Worm (Caenorhabditis elegans) whole organism, L2 larva: ENCODE results near the gene ubh-3.
A peak's percentile ranks its signal among the peaks of the same experiment; 100 is the strongest.

Experiments used
- C34F6.9 ChIP-seq: fragments of 150-350 bp; optimal IDR thresholded peaks from 2 replicates; lab custom pipeline; 2014; ENCODE audit warnings: missing biosample characterization, missing genetic modification characterization
- R02D3.7 ChIP-seq: fragments of 150-350 bp; optimal IDR thresholded peaks from 2 replicates; lab custom pipeline; 2014; ENCODE audit warnings: missing biosample characterization, missing genetic modification characterization
- Y55F3AM.14 ChIP-seq: fragments of 200-800 bp; sonication (Bioruptor generic); optimal IDR thresholded peaks from 2 replicates; lab custom pipeline; 2018; ENCODE audit warnings: mild to moderate bottlenecking, missing genetic modification characterization, missing compliant biosample characterization
- blmp-1 ChIP-seq: sonication (generic microtip); optimal IDR thresholded peaks from 2 replicates; lab custom pipeline; 2017; ENCODE audit warnings: missing genetic modification characterization, mild to moderate bottlenecking, missing compliant biosample characterization, antibody characterized with exemption, moderate library complexity; ENCODE audit not compliant: insufficient read depth
- ceh-16 ChIP-seq: fragments of 150-350 bp; optimal IDR thresholded peaks from 2 replicates; lab custom pipeline; 2014; ENCODE audit warnings: missing biosample characterization, missing genetic modification characterization
- crh-2 ChIP-seq: sonication (generic microtip); optimal IDR thresholded peaks from 2 replicates; lab custom pipeline; 2017; ENCODE audit warnings: missing biosample characterization, missing genetic modification characterization
- elt-1 ChIP-seq: fragments of 150-350 bp; optimal IDR thresholded peaks from 2 replicates; lab custom pipeline; 2014; ENCODE audit warnings: missing biosample characterization, missing genetic modification characterization
- fos-1 ChIP-seq: fragments of 150-350 bp; optimal IDR thresholded peaks from 2 replicates; lab custom pipeline; 2014; ENCODE audit warnings: missing biosample characterization, missing genetic modification characterization
- gmeb-1 ChIP-seq: fragments of 150-350 bp; optimal IDR thresholded peaks from 2 replicates; lab custom pipeline; 2014; ENCODE audit warnings: missing biosample characterization, missing genetic modification characterization
- lin-13 ChIP-seq: fragments of 150-350 bp; optimal IDR thresholded peaks from 2 replicates; lab custom pipeline; 2014; ENCODE audit warnings: missing biosample characterization, missing genetic modification reagents, missing genetic modification characterization
- mab-5 ChIP-seq: fragments of 150-350 bp; optimal IDR thresholded peaks from 2 replicates; lab custom pipeline; 2014; ENCODE audit warnings: missing biosample characterization, missing genetic modification characterization
- mbf-1 ChIP-seq: sonication (generic microtip); optimal IDR thresholded peaks from 2 replicates; lab custom pipeline; 2017; ENCODE audit warnings: missing biosample characterization, missing genetic modification characterization
- nhr-10 ChIP-seq: sonication (generic microtip); optimal IDR thresholded peaks from 2 replicates; lab custom pipeline; 2017; ENCODE audit warnings: missing biosample characterization, missing genetic modification characterization
- nhr-11 ChIP-seq: fragments of 150-350 bp; optimal IDR thresholded peaks from 2 replicates; lab custom pipeline; 2014; ENCODE audit warnings: missing biosample characterization, missing genetic modification characterization
- nhr-12 ChIP-seq: fragments of 150-350 bp; optimal IDR thresholded peaks from 2 replicates; lab custom pipeline; 2014; ENCODE audit warnings: missing biosample characterization, missing genetic modification characterization
- nhr-129 ChIP-seq: fragments of 150-350 bp; optimal IDR thresholded peaks from 2 replicates; lab custom pipeline; 2014; ENCODE audit warnings: missing biosample characterization, missing genetic modification characterization
- nhr-21 ChIP-seq: fragments of 150-350 bp; optimal IDR thresholded peaks from 2 replicates; lab custom pipeline; 2014; ENCODE audit warnings: missing biosample characterization, missing genetic modification characterization
- nhr-23 ChIP-seq: fragments of 150-350 bp; optimal IDR thresholded peaks from 2 replicates; lab custom pipeline; 2014; ENCODE audit warnings: missing biosample characterization, missing genetic modification reagents, missing genetic modification characterization
- nhr-237 ChIP-seq: fragments of 150-350 bp; optimal IDR thresholded peaks from 2 replicates; lab custom pipeline; 2014; ENCODE audit warnings: missing biosample characterization, missing genetic modification characterization
- nhr-25 ChIP-seq: fragments of 150-350 bp; sonication (generic microtip); optimal IDR thresholded peaks from 3 replicates; lab custom pipeline; 2014; ENCODE audit warnings: missing biosample characterization, missing genetic modification characterization
- nhr-6 ChIP-seq: fragments of 150-350 bp; optimal IDR thresholded peaks from 2 replicates; lab custom pipeline; 2014; ENCODE audit warnings: missing biosample characterization, missing genetic modification characterization
- nhr-77 ChIP-seq: fragments of 150-350 bp; optimal IDR thresholded peaks from 2 replicates; lab custom pipeline; 2014; ENCODE audit warnings: missing biosample characterization, missing genetic modification characterization
- skn-1 ChIP-seq: sonication (generic microtip); optimal IDR thresholded peaks from 2 replicates; lab custom pipeline; 2017; ENCODE audit warnings: missing biosample characterization, missing genetic modification characterization
- sma-3 ChIP-seq: sonication (generic microtip); optimal IDR thresholded peaks from 2 replicates; lab custom pipeline; 2016; ENCODE audit warnings: missing genetic modification reagents, missing genetic modification characterization, missing compliant biosample characterization
- sma-9 ChIP-seq, 2 experiments: fragments of 150-350 bp in 1 of 2; sonication (generic microtip) in 1 of 2; optimal IDR thresholded peaks; 2 replicates each; lab custom pipeline; 2014 to 2016; ENCODE audit warnings: missing genetic modification characterization in 2 of 2, mild to moderate bottlenecking in 1 of 2, missing biosample characterization in 1 of 2, missing compliant biosample characterization in 1 of 2, missing genetic modification reagents in 1 of 2, moderate library complexity in 1 of 2
- snpc-4 ChIP-seq: fragments of 150-350 bp; optimal IDR thresholded peaks from 2 replicates; lab custom pipeline; 2014; ENCODE audit warnings: missing biosample characterization, missing genetic modification characterization
- unc-39 ChIP-seq: fragments of 150-350 bp; optimal IDR thresholded peaks from 2 replicates; lab custom pipeline; 2014; ENCODE audit warnings: missing biosample characterization, missing genetic modification characterization
- unc-55 ChIP-seq: fragments of 150-350 bp; sonication (generic microtip); optimal IDR thresholded peaks from 3 replicates; lab custom pipeline; 2014; ENCODE audit warnings: missing biosample characterization, missing genetic modification reagents, missing genetic modification characterization
- unc-62 ChIP-seq: fragments of 150-350 bp; optimal IDR thresholded peaks from 2 replicates; lab custom pipeline; 2014; ENCODE audit warnings: missing biosample characterization, missing genetic modification reagents, missing genetic modification characterization
- zag-1 ChIP-seq: fragments of 150-350 bp; optimal IDR thresholded peaks from 2 replicates; lab custom pipeline; 2014; ENCODE audit warnings: missing biosample characterization, missing genetic modification characterization
- ztf-1 ChIP-seq: fragments of 200-800 bp; sonication (Bioruptor generic); conservative IDR thresholded peaks from 2 replicates; pipeline ENCODE4 v1.3.6; 2022; ENCODE audit warnings: missing genetic modification characterization, missing compliant biosample characterization
- ztf-11 ChIP-seq: sonication (generic microtip); optimal IDR thresholded peaks from 2 replicates; lab custom pipeline; 2017; ENCODE audit warnings: missing biosample characterization, missing genetic modification characterization
- ztf-4 ChIP-seq: fragments of 150-350 bp; optimal IDR thresholded peaks from 2 replicates; lab custom pipeline; 2014; ENCODE audit warnings: missing biosample characterization, missing genetic modification characterization

Gene ubh-3

ce11 chrV:6551707-6552390 is 43.2 kb upstream of the ubh-3 start, which contains the start of gene twk-10:
twk-10 (plus strand) TSS chrV:6552340.
- TF ChIP-seq nhr-11 (tag; lab: Kevin White, UChicago): no peak
- TF ChIP-seq nhr-129 (tag; lab: Kevin White, UChicago): peak; percentile 54
- no peak for TF ChIP-seq zag-1 (tag; lab: Kevin White, UChicago)
- TF ChIP-seq nhr-77 (tag; lab: Kevin White, UChicago): no peak
- no peak for TF ChIP-seq ceh-16
- TF ChIP-seq elt-1 (tag; lab: Kevin White, UChicago): no peak
- TF ChIP-seq skn-1 (tag; lab: Kevin White, UChicago): no peak
- peak; percentile 19 for TF ChIP-seq sma-3
- TF ChIP-seq fos-1 (tag; lab: Kevin White, UChicago): peak; percentile 59
- no peak for TF ChIP-seq Y55F3AM.14 (GFP tag; lab: Kevin White, UChicago)
- peak; percentile 43 for TF ChIP-seq sma-9 (GFP tag; optimal IDR thresholded peaks at IDR 0.05; lab: Kevin White, UChicago)
- TF ChIP-seq sma-9 (tag; optimal IDR thresholded peaks at IDR 0.05; lab: Kevin White, UChicago): no peak
- no peak for TF ChIP-seq lin-13 (GFP tag; lab: Kevin White, UChicago)
- no peak for TF ChIP-seq snpc-4
- no peak for TF ChIP-seq unc-62 (GFP tag; lab: Kevin White, UChicago)
- TF ChIP-seq gmeb-1: no peak
- TF ChIP-seq nhr-10 (tag; lab: Kevin White, UChicago): no peak
- no peak for TF ChIP-seq ztf-1
- no peak for TF ChIP-seq nhr-12 (tag; lab: Kevin White, UChicago)
- TF ChIP-seq mab-5 (tag; lab: Kevin White, UChicago): no peak
- peak; percentile 18 for TF ChIP-seq C34F6.9 (tag; lab: Kevin White, UChicago)
- TF ChIP-seq nhr-25 (tag; lab: Kevin White, UChicago): no peak

DNA sequence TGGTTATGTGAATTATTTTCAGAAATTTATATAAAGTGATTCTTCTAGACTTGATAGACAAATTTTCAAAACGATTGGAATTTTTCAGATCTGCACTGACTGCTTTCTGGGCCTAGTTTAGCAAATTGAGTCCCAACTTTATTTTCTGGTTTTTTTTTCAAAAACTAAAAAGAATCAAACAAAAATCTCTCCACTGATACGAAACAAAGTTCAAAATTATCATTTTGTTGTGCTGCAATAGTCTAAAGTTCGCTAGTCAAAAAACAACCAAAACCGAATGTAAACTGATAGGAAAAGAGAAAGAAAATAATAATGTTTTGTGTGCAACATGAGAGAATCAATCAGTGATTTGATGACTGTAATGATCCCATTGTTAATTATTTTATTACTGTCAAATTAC is 41.3 kb upstream of the ubh-3 start, which contains the start of gene lipl-4:
TSS of gene lipl-4 (plus strand) at position 301 of the 400 bp plus-strand sequence.
- TF ChIP-seq nhr-12 (tag; lab: Kevin White, UChicago) (no peak), mab-5 (tag; lab: Kevin White, UChicago) (no peak), nhr-237 (tag; lab: Kevin White, UChicago) (no peak), nhr-25 (tag; lab: Kevin White, UChicago) (no peak), nhr-6 (tag; lab: Kevin White, UChicago) (no peak), skn-1 (tag; lab: Kevin White, UChicago) (no peak), Y55F3AM.14 (GFP tag; lab: Kevin White, UChicago) (no peak), ztf-11 (tag; lab: Kevin White, UChicago) (no peak), sma-3 (no peak), ztf-1 (no peak), unc-55 (no peak), nhr-11 (tag; lab: Kevin White, UChicago) (no peak), C34F6.9 (tag; lab: Kevin White, UChicago) (no peak), R02D3.7 (no peak)

DNA sequence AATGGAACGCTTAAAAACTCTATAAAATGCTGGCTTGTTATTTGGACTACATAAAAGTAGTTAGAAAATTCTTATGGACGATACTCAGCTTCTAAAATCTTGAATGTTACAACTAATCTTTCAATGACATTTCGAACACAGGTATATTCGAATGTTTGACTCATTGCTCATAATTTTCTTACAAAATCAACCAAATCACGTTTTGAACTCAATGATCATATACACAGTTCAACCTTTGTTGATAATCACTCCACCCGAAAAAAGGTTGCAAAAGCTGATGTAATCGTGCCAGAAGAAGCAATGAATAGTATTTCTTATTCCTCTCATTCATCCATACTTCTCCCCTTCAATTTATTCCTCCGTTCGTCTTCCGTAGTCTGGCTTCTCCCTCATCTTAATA is 40.5 kb upstream of the ubh-3 start, which contains the start of gene K04A8.20:
TSS of gene K04A8.20 (plus strand) at position 301 of the 400 bp plus-strand sequence.
- TF ChIP-seq crh-2 (no peak), nhr-10 (tag; lab: Kevin White, UChicago) (no peak), nhr-23 (no peak), mbf-1 (tag; lab: Kevin White, UChicago) (no peak), ztf-11 (tag; lab: Kevin White, UChicago) (no peak), C34F6.9 (tag; lab: Kevin White, UChicago) (no peak), nhr-11 (tag; lab: Kevin White, UChicago) (no peak), gmeb-1 (no peak), unc-39 (tag; lab: Kevin White, UChicago) (no peak), Y55F3AM.14 (GFP tag; lab: Kevin White, UChicago) (no peak), ceh-16 (no peak), unc-62 (GFP tag; lab: Kevin White, UChicago) (no peak), nhr-21 (no peak), blmp-1 (tag; lab: Kevin White, UChicago) (no peak), ztf-1 (no peak), elt-1 (tag; lab: Kevin White, UChicago) (no peak), zag-1 (tag; lab: Kevin White, UChicago) (no peak)

- TF ChIP-seq ztf-4 (tag; lab: Kevin White, UChicago): no peak
- TF ChIP-seq nhr-6 (tag; lab: Kevin White, UChicago): no peak
- no peak for TF ChIP-seq ceh-16
- TF ChIP-seq mab-5 (tag; lab: Kevin White, UChicago): no peak
- no peak for TF ChIP-seq ztf-1
Measured at ce11 chrV:6548309-6548708, 39.7 kb upstream of the ubh-3 start.
